Worm (Caenorhabditis elegans) whole organism, young adult: ENCODE measurements around the gene str-250.

Experiments
- athp-1 ChIP-seq: sonication (generic microtip); optimal IDR thresholded peaks from 2 replicates; lab custom pipeline; 2017; ENCODE audit warnings: mild to moderate bottlenecking, missing genetic modification characterization, missing compliant biosample characterization
- hsf-1 ChIP-seq: fragments of 200-800 bp; sonication (Bioruptor generic); IDR thresholded peaks from 2 replicates; pipeline ENCODE4 v1.3.6; 2022; ENCODE audit warnings: missing genetic modification reagents, missing genetic modification characterization, missing compliant biosample characterization
- lin-35 ChIP-seq, 3 experiments: fragments of 150-350 bp in 2 of 3; sonication (generic microtip) in 1 of 3; optimal IDR thresholded peaks; 2 replicates each; lab custom pipeline; 2014 to 2018; ENCODE audit warnings: missing biosample characterization in 3 of 3, missing genetic modification characterization in 3 of 3, missing genetic modification reagents in 3 of 3
- nfya-2 ChIP-seq: fragments of 200-800 bp; sonication (Bioruptor generic); IDR thresholded peaks from 2 replicates; pipeline ENCODE4 v1.3.6; 2022; ENCODE audit warnings: missing genetic modification reagents, missing genetic modification characterization, missing compliant biosample characterization
- nhr-120 ChIP-seq: fragments of 200-800 bp; sonication (Bioruptor generic); IDR thresholded peaks from 2 replicates; pipeline ENCODE4 v1.3.6; 2022; ENCODE audit warnings: missing genetic modification characterization, missing compliant biosample characterization
- nhr-179 ChIP-seq: sonication (generic microtip); optimal IDR thresholded peaks from 2 replicates; lab custom pipeline; 2016; ENCODE audit warnings: mild to moderate bottlenecking, missing genetic modification characterization, missing compliant biosample characterization
- snpc-4 ChIP-seq, 5 experiments: fragments of 150-350 bp in 1 of 5; sonication (generic microtip) in 4 of 5; optimal IDR thresholded peaks; 2 replicates each; lab custom pipeline; 2014 to 2018; ENCODE audit warnings: missing genetic modification characterization in 5 of 5, missing biosample characterization in 3 of 5, antibody characterized with exemption in 2 of 5, mild to moderate bottlenecking in 2 of 5, missing compliant biosample characterization in 2 of 5, missing genotype in 2 of 5, moderate library complexity in 2 of 5, missing genetic modification reagents in 1 of 5

- TF ChIP-seq nhr-179 (no peak), nhr-120 (GFP tag; lab: Robert Waterston, UW) (no peak), snpc-4 (GFP tag; optimal IDR thresholded peaks at IDR 0.05; lab: Kevin White, UChicago) (no peak), snpc-4 (tag; optimal IDR thresholded peaks at IDR 0.05; lab: Kevin White, UChicago) (no peak), athp-1 (tag; lab: Kevin White, UChicago) (no peak), hsf-1 (GFP tag; lab: Robert Waterston, UW) (no peak), lin-35 (GFP tag; optimal IDR thresholded peaks at IDR 0.05; lab: Kevin White, UChicago) (no peak), nfya-2 (GFP tag; lab: Robert Waterston, UW) (no peak)
Measured at ce11 chrV:13949752-13950151, 31.3 kb downstream of the str-250 start, which contains the start of gene R10D12.7.
